Worm (Caenorhabditis elegans) whole organism, L4 larva: Measurements from ENCODE around the gene K09H11.9.

Source experiments
- F37D6.2 ChIP-seq: sonication (generic microtip); optimal IDR thresholded peaks from 2 replicates; lab custom pipeline; 2016; ENCODE audit warnings: mild to moderate bottlenecking, missing genetic modification characterization, missing compliant biosample characterization
- F44E2.7 ChIP-seq: fragments of 200-800 bp; sonication (Bioruptor generic); IDR thresholded peaks from 2 replicates; pipeline ENCODE4 v2.1.2; 2022; ENCODE audit warnings: missing genetic modification characterization, missing compliant biosample characterization
- F49E8.2 ChIP-seq: sonication (generic microtip); optimal IDR thresholded peaks from 2 replicates; lab custom pipeline; 2016; ENCODE audit warnings: missing compliant biosample characterization, mild to moderate bottlenecking, missing genetic modification characterization, borderline replicate concordance
- T26A8.4 ChIP-seq: fragments of 200-800 bp; sonication (Bioruptor generic); IDR thresholded peaks from 2 replicates; pipeline ENCODE4 v1.3.6; 2022; ENCODE audit warnings: missing genetic modification characterization, missing compliant biosample characterization
- Y105C5A.15 ChIP-seq: fragments of 200-800 bp; sonication (Bioruptor generic); IDR thresholded peaks from 2 replicates; pipeline ENCODE4 v1.3.6; 2022; ENCODE audit warnings: missing genetic modification characterization, missing compliant biosample characterization
- Y48G9A.11 ChIP-seq: fragments of 200-800 bp; sonication (Bioruptor generic); IDR thresholded peaks from 2 replicates; pipeline ENCODE4 v1.3.6; 2022; ENCODE audit warnings: missing genetic modification reagents, missing genetic modification characterization, missing compliant biosample characterization
- Y5F2A.4 ChIP-seq: fragments of 200-800 bp; sonication (Bioruptor generic); optimal IDR thresholded peaks from 2 replicates; lab custom pipeline; 2018; ENCODE audit warnings: mild to moderate bottlenecking, missing genetic modification characterization, missing compliant biosample characterization
- ZK546.5 ChIP-seq, 2 experiments: sonication (generic microtip); optimal IDR thresholded peaks; 2 replicates each; lab custom pipeline; 2017; ENCODE audit warnings: missing biosample characterization in 2 of 2, missing genetic modification characterization in 2 of 2
- aha-1 ChIP-seq: fragments of 150-350 bp; peaks from one replicate; lab custom pipeline; 2014; ENCODE audit warnings: missing biosample characterization, missing genetic modification characterization
- ama-1 ChIP-seq: fragments of 150-350 bp; optimal IDR thresholded peaks from 2 replicates; lab custom pipeline; 2014; ENCODE audit warnings: inconsistent platforms, mixed read lengths
- arid-1 ChIP-seq: fragments of 200-800 bp; sonication (Bioruptor generic); conservative IDR thresholded peaks from 2 replicates; pipeline ENCODE4 v1.3.6; 2022; ENCODE audit warnings: missing genetic modification reagents, missing genetic modification characterization, missing compliant biosample characterization
- ceh-32 ChIP-seq: sonication (generic microtip); optimal IDR thresholded peaks from 2 replicates; lab custom pipeline; 2016; ENCODE audit warnings: mild to moderate bottlenecking, missing genetic modification characterization, missing compliant biosample characterization; ENCODE audit not compliant: poor library complexity
- ceh-44 ChIP-seq: fragments of 200-800 bp; sonication (Bioruptor generic); IDR thresholded peaks from 2 replicates; pipeline ENCODE4 v1.3.6; 2022; ENCODE audit warnings: missing genetic modification reagents, missing genetic modification characterization, missing compliant biosample characterization
- daf-12 ChIP-seq: fragments of 150-350 bp; optimal IDR thresholded peaks from 2 replicates; lab custom pipeline; 2014; ENCODE audit warnings: missing biosample characterization, missing genetic modification reagents, missing genetic modification characterization
- daf-19 ChIP-seq: fragments of 200-800 bp; sonication (Bioruptor generic); conservative IDR thresholded peaks from 2 replicates; pipeline ENCODE4 v1.3.6; 2022; ENCODE audit warnings: missing genetic modification characterization, missing compliant biosample characterization
- dve-1 ChIP-seq: sonication (generic microtip); optimal IDR thresholded peaks from 2 replicates; lab custom pipeline; 2017; ENCODE audit warnings: antibody characterized with exemption, mild to moderate bottlenecking, missing genetic modification characterization, missing compliant biosample characterization; ENCODE audit not compliant: insufficient read depth
- egl-43 ChIP-seq: fragments of 200-800 bp; sonication (Bioruptor generic); IDR thresholded peaks from 2 replicates; pipeline ENCODE4 v1.3.6; 2022; ENCODE audit warnings: missing genetic modification reagents, missing genetic modification characterization, missing compliant biosample characterization
- fkh-10 ChIP-seq: fragments of 150-350 bp; optimal IDR thresholded peaks from 2 replicates; lab custom pipeline; 2014; ENCODE audit warnings: missing biosample characterization, missing genetic modification reagents, missing genetic modification characterization
- fos-1 ChIP-seq: fragments of 150-350 bp; optimal IDR thresholded peaks from 2 replicates; lab custom pipeline; 2014; ENCODE audit warnings: missing biosample characterization, missing genetic modification characterization
- jun-1 ChIP-seq: fragments of 150-350 bp; optimal IDR thresholded peaks from 2 replicates; lab custom pipeline; 2014; ENCODE audit warnings: missing biosample characterization, missing genetic modification reagents, missing genetic modification characterization
- lim-7 ChIP-seq: fragments of 200-800 bp; sonication (Bioruptor generic); IDR thresholded peaks from 2 replicates; pipeline ENCODE4 v1.3.6; 2022; ENCODE audit warnings: missing genetic modification characterization, missing compliant biosample characterization
- lin-1 ChIP-seq: fragments of 200-800 bp; sonication (Bioruptor generic); IDR thresholded peaks from 2 replicates; pipeline ENCODE4 v1.3.6; 2022; ENCODE audit warnings: missing genetic modification reagents, missing genetic modification characterization, missing compliant biosample characterization
- lin-15B ChIP-seq: fragments of 150-350 bp; sonication (generic microtip); optimal IDR thresholded peaks from 3 replicates; lab custom pipeline; 2014; ENCODE audit warnings: missing biosample characterization, missing genetic modification characterization
- lin-38 ChIP-seq: fragments of 200-800 bp; sonication (Bioruptor generic); IDR thresholded peaks from 2 replicates; pipeline ENCODE4 v1.3.6; 2022; ENCODE audit warnings: missing genetic modification reagents, missing genetic modification characterization, missing compliant biosample characterization
- lin-39 ChIP-seq: fragments of 150-350 bp; optimal IDR thresholded peaks from 2 replicates; lab custom pipeline; 2014; ENCODE audit warnings: missing biosample characterization, missing genetic modification reagents, missing genetic modification characterization
- lir-3 ChIP-seq: sonication (generic microtip); optimal IDR thresholded peaks from 2 replicates; lab custom pipeline; 2016; ENCODE audit warnings: mild to moderate bottlenecking, missing genetic modification characterization, missing compliant biosample characterization
- mdl-1 ChIP-seq, 2 experiments: fragments of 150-350 bp in 1 of 2; sonication (generic microtip) in 1 of 2; optimal IDR thresholded peaks; 2 replicates each; lab custom pipeline; 2014 to 2017; ENCODE audit warnings: missing biosample characterization in 2 of 2, missing genetic modification characterization in 2 of 2
- mep-1 ChIP-seq: fragments of 150-350 bp; sonication (generic microtip); optimal IDR thresholded peaks from 3 replicates; lab custom pipeline; 2014; ENCODE audit warnings: missing biosample characterization, missing genetic modification characterization
- mes-2 ChIP-seq: sonication (generic microtip); optimal IDR thresholded peaks from 2 replicates; lab custom pipeline; 2016; ENCODE audit warnings: missing genotype, mild to moderate bottlenecking, missing genetic modification characterization, missing compliant biosample characterization; ENCODE audit not compliant: poor library complexity, severe bottlenecking
- mxl-2 ChIP-seq: fragments of 200-800 bp; sonication (Bioruptor generic); conservative IDR thresholded peaks from 2 replicates; pipeline ENCODE4 v1.3.6; 2022; ENCODE audit warnings: missing genetic modification reagents, missing genetic modification characterization, missing compliant biosample characterization
- nhr-102 ChIP-seq: sonication (generic microtip); optimal IDR thresholded peaks from 2 replicates; lab custom pipeline; 2016; ENCODE audit warnings: mild to moderate bottlenecking, missing genetic modification characterization, moderate library complexity, missing compliant biosample characterization
- nhr-11 ChIP-seq: fragments of 150-350 bp; optimal IDR thresholded peaks from 2 replicates; lab custom pipeline; 2014; ENCODE audit warnings: missing biosample characterization, missing genetic modification characterization
- nhr-111 ChIP-seq: fragments of 200-800 bp; sonication (Bioruptor generic); optimal IDR thresholded peaks from 2 replicates; lab custom pipeline; 2018; ENCODE audit warnings: mild to moderate bottlenecking, missing genetic modification characterization, missing compliant biosample characterization
- nhr-25 ChIP-seq: sonication (generic microtip); optimal IDR thresholded peaks from 2 replicates; lab custom pipeline; 2017; ENCODE audit warnings: missing genetic modification characterization, mild to moderate bottlenecking, missing compliant biosample characterization, antibody characterized with exemption, moderate library complexity, borderline replicate concordance; ENCODE audit not compliant: insufficient read depth
- nhr-6 ChIP-seq: fragments of 150-350 bp; optimal IDR thresholded peaks from 2 replicates; lab custom pipeline; 2014; ENCODE audit warnings: missing biosample characterization, missing genetic modification characterization
- skn-1 ChIP-seq: fragments of 150-350 bp; optimal IDR thresholded peaks from 2 replicates; lab custom pipeline; 2014; ENCODE audit warnings: missing biosample characterization, missing genetic modification characterization
- snpc-1.2 ChIP-seq: fragments of 200-800 bp; sonication (Bioruptor generic); IDR thresholded peaks from 2 replicates; pipeline ENCODE4 v1.3.6; 2022; ENCODE audit warnings: missing genetic modification reagents, missing genetic modification characterization, missing compliant biosample characterization
- spr-3 ChIP-seq: fragments of 200-800 bp; sonication (Bioruptor generic); optimal IDR thresholded peaks from 2 replicates; lab custom pipeline; 2018; ENCODE audit warnings: mild to moderate bottlenecking, missing genetic modification characterization, missing compliant biosample characterization
- tra-1 ChIP-seq: fragments of 200-800 bp; sonication (Bioruptor generic); IDR thresholded peaks from 2 replicates; pipeline ENCODE4 v1.3.6; 2022; ENCODE audit warnings: missing genetic modification reagents, missing genetic modification characterization, missing compliant biosample characterization
- unc-130 ChIP-seq: sonication (generic microtip); optimal IDR thresholded peaks from 2 replicates; lab custom pipeline; 2016; ENCODE audit warnings: missing genetic modification reagents, missing genetic modification characterization, missing compliant biosample characterization
- unc-39 ChIP-seq: sonication (generic microtip); optimal IDR thresholded peaks from 2 replicates; lab custom pipeline; 2017; ENCODE audit warnings: missing biosample characterization, missing genetic modification characterization
- unc-62 ChIP-seq, 3 experiments: fragments of 150-350 bp in 1 of 3; sonication (generic microtip); optimal IDR thresholded peaks in 2 of 3; peaks in 1 of 3; 1 replicate in 1 of 3; 2 replicates in 2 of 3; lab custom pipeline; 2014 to 2017; ENCODE audit warnings: missing biosample characterization in 3 of 3, missing genetic modification characterization in 3 of 3, missing genetic modification reagents in 3 of 3, missing genotype in 1 of 3
- zag-1 ChIP-seq: fragments of 150-350 bp; optimal IDR thresholded peaks from 2 replicates; lab custom pipeline; 2014; ENCODE audit warnings: missing biosample characterization, missing genetic modification characterization
- zfp-3 ChIP-seq: fragments of 200-800 bp; sonication (Bioruptor generic); conservative IDR thresholded peaks from 2 replicates; pipeline ENCODE4 v1.3.6; 2022; ENCODE audit warnings: missing genetic modification reagents, missing genetic modification characterization, missing compliant biosample characterization
- zip-11 ChIP-seq: fragments of 200-800 bp; sonication (Bioruptor generic); IDR thresholded peaks from 2 replicates; pipeline ENCODE4 v1.3.6; 2022; ENCODE audit warnings: missing genetic modification characterization, missing compliant biosample characterization
- ztf-7 ChIP-seq: fragments of 150-350 bp; optimal IDR thresholded peaks from 2 replicates; lab custom pipeline; 2014; ENCODE audit warnings: missing biosample characterization, missing genetic modification characterization

K09H11.9 gene

DNA sequence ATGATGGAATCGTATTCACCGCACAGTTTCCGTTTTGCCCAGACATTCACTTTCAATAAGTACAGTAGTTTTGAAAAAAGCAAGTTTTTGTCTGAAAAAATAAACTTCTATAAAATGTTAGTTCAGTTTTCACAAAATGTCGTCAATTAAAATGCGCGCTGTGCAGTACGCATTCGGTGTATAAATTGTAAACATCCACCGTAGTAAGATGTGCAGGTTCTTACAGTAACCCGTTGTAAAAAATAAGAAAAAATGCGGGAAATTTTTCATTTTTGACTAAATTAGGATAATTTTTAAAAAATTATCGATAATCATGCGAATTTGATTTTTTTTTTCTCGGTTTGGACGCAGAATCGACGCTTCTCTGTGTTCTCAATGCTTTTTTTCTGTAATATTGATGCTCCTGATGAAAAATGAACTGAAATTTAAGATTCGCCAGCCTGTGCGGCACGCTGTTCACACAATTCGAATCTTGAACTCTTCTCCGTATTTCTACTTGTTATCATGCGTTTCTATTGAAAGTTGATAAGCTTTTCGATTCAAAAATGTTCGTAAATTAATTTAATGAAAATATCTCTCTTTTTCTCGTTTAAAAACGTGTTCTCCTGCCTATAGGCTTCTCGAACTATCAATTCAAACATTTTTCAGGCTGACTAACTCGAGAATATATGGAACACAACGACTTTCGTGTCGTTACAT, 978 bp upstream of the K09H11.9 start, which contains the start of gene rga-3:
Gene rga-3 (plus strand): TSS at position 649 of the 699 bp plus-strand sequence.
- TF ChIP-seq ceh-44, result 0 out of 2 replicates have a peak, but pooled peaks have one; percentile 12
- no peak for TF ChIP-seq skn-1
- TF ChIP-seq unc-130 (GFP tag; lab: Kevin White, UChicago), result peak; percentile 97
- TF ChIP-seq lin-38 (GFP tag; lab: Robert Waterston, UW), result peak; percentile 80
- TF ChIP-seq unc-62 (GFP tag; optimal IDR thresholded peaks at IDR 0.05 in 1 of 2; lab: Kevin White, UChicago), result peak in 1 of 2 experiments; percentile 34
- TF ChIP-seq unc-62 (tag; optimal IDR thresholded peaks at IDR 0.05; lab: Kevin White, UChicago), result no peak
- TF ChIP-seq fos-1 (tag; lab: Kevin White, UChicago), result no peak
- TF ChIP-seq unc-39, result no peak
- no peak for TF ChIP-seq zfp-3
- no peak for TF ChIP-seq ceh-32 (tag; lab: Kevin White, UChicago)
- TF ChIP-seq snpc-1.2, result peak; percentile 76
- peak; percentile 97 for TF ChIP-seq Y48G9A.11 (GFP tag; lab: Robert Waterston, UW)
- no peak for TF ChIP-seq zag-1 (tag; lab: Kevin White, UChicago)
- TF ChIP-seq nhr-6, result no peak
- TF ChIP-seq Y5F2A.4 (GFP tag; lab: Kevin White, UChicago), result no peak
- TF ChIP-seq lin-15B (tag; lab: Kevin White, UChicago), result no peak
- no peak for TF ChIP-seq tra-1
- TF ChIP-seq F49E8.2 (tag; lab: Kevin White, UChicago), result peak; percentile 95

DNA sequence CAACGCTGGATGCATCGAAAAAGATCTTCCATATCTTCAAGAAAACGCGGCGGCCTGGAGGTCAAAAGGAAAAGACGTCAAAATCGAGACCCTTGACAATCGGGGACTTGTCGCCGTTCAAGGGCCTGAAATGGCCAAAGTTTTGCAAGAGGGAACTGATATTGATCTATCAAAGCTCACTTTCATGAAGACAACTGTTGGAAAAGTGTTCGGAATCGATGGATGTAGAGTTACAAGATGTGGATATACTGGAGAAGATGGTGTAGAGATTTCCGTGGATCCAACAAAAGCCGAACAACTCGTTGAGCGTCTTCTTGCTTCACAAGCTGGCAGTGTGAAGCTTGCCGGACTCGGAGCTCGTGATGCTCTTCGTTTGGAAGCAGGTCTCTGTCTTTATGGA, 2.9 kb downstream of the K09H11.9 start:
- no peak for TF ChIP-seq F44E2.7 (GFP tag; lab: Robert Waterston, UW)
- TF ChIP-seq ZK546.5 (tag; optimal IDR thresholded peaks at IDR 0.05; lab: Kevin White, UChicago), result no peak
- TF ChIP-seq aha-1 (tag; lab: Kevin White, UChicago), result peak; percentile 96

DNA sequence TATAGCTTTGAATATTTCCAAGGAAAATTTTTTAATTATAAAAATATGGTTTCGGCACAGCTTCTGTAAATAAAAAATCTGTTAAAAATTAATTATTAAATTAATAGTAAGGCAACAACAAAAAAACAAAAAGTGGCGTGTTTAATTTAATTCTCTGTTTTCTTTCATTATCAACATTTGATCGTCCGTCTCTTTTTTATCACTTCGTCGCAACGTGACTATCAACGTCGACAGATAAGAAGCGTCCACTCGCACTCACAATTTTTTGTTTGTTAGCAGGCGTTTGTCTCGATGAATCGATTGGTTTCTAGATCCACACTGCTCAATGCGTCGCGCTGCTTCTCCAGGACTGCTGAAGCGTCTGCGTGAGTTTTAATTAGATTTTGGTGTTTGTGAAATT, 3.8 kb downstream of the K09H11.9 start, which contains the start of gene gcst-1:
Gene gcst-1 (plus strand): TSS at position 277 of the 400 bp plus-strand sequence.
- no peak for TF ChIP-seq ztf-7 (tag; lab: Kevin White, UChicago)
- no peak for TF ChIP-seq daf-19
- no peak for TF ChIP-seq lir-3
- no peak for TF ChIP-seq T26A8.4
- no peak for TF ChIP-seq mxl-2
- peak; percentile 54 for TF ChIP-seq ama-1 (lab: Kevin White, UChicago)
- no peak for TF ChIP-seq lim-7
- no peak for TF ChIP-seq Y105C5A.15 (GFP tag; lab: Robert Waterston, UW)
- peak; percentile 70 for TF ChIP-seq dve-1 (tag; lab: Kevin White, UChicago)
- no peak for TF ChIP-seq mep-1 (tag; lab: Kevin White, UChicago)
- no peak for TF ChIP-seq zfp-3
- no peak for TF ChIP-seq arid-1 (GFP tag; lab: Robert Waterston, UW)
- no peak for TF ChIP-seq nhr-11 (tag; lab: Kevin White, UChicago)
- no peak for TF ChIP-seq jun-1 (tag; lab: Kevin White, UChicago)
- TF ChIP-seq aha-1 (tag; lab: Kevin White, UChicago), result no peak
- no peak for TF ChIP-seq fkh-10 (GFP tag; lab: Kevin White, UChicago)
- TF ChIP-seq lin-39, result no peak
- no peak for TF ChIP-seq egl-43 (GFP tag; lab: Robert Waterston, UW)
- no peak for TF ChIP-seq Y48G9A.11 (GFP tag; lab: Robert Waterston, UW)
- TF ChIP-seq spr-3, result no peak
- no peak for TF ChIP-seq unc-39
- TF ChIP-seq zip-11, result no peak
- no peak for TF ChIP-seq mes-2 (tag; lab: Kevin White, UChicago)
- TF ChIP-seq nhr-111 (GFP tag; lab: Kevin White, UChicago), result no peak
- no peak for TF ChIP-seq F37D6.2 (tag; lab: Kevin White, UChicago)
- peak; percentile 33; the same call in 1 of the 2 replicates for TF ChIP-seq lin-1
- no peak for TF ChIP-seq daf-12 (tag; lab: Kevin White, UChicago)
- no peak for TF ChIP-seq nhr-25 (tag; lab: Kevin White, UChicago)
- no peak for TF ChIP-seq F49E8.2 (tag; lab: Kevin White, UChicago)
- no peak for TF ChIP-seq nhr-102
- peak in 1 of 2 experiments; percentile 74 for TF ChIP-seq mdl-1 (tag; optimal IDR thresholded peaks at IDR 0.05; lab: Kevin White, UChicago)
